Worm (Caenorhabditis elegans) whole organism, late embryonic: ENCODE results near the gene skih-2.

Source experiments
- C38D4.7 ChIP-seq: fragments of 200-800 bp; sonication (Bioruptor generic); optimal IDR thresholded peaks from 2 replicates; lab custom pipeline; 2018; ENCODE audit warnings: mild to moderate bottlenecking, missing genetic modification characterization, moderate library complexity, missing compliant biosample characterization
- F13H6.1 ChIP-seq: sonication (generic microtip); optimal IDR thresholded peaks from 2 replicates; lab custom pipeline; 2016; ENCODE audit warnings: missing genetic modification characterization, missing compliant biosample characterization
- K09A11.1 ChIP-seq: sonication (generic microtip); optimal IDR thresholded peaks from 2 replicates; lab custom pipeline; 2017; ENCODE audit warnings: antibody characterized with exemption, mild to moderate bottlenecking, missing genetic modification characterization, missing compliant biosample characterization; ENCODE audit not compliant: insufficient read depth
- Y22D7AL.16 ChIP-seq: sonication (generic microtip); optimal IDR thresholded peaks from 2 replicates; lab custom pipeline; 2016; ENCODE audit warnings: missing genetic modification characterization, missing compliant biosample characterization
- ahr-1 ChIP-seq: sonication (generic microtip); optimal IDR thresholded peaks from 2 replicates; lab custom pipeline; 2016; ENCODE audit warnings: missing genetic modification characterization, missing compliant biosample characterization
- ama-1 ChIP-seq: fragments of 150-350 bp; optimal IDR thresholded peaks from 2 replicates; lab custom pipeline; 2014
- ceh-18 ChIP-seq: sonication (generic microtip); optimal IDR thresholded peaks from 2 replicates; lab custom pipeline; 2016; ENCODE audit warnings: missing genetic modification characterization, missing compliant biosample characterization
- ceh-19 ChIP-seq: fragments of 200-800 bp; sonication (Bioruptor generic); optimal IDR thresholded peaks from 2 replicates; lab custom pipeline; 2018; ENCODE audit warnings: mild to moderate bottlenecking, missing genetic modification characterization, missing compliant biosample characterization
- ceh-2 ChIP-seq: sonication (generic microtip); optimal IDR thresholded peaks from 2 replicates; lab custom pipeline; 2016; ENCODE audit warnings: missing genotype, missing genetic modification characterization, missing compliant biosample characterization
- ceh-30 ChIP-seq: fragments of 150-350 bp; optimal IDR thresholded peaks from 2 replicates; lab custom pipeline; 2014; ENCODE audit warnings: missing biosample characterization, missing genetic modification characterization
- ceh-34 ChIP-seq: sonication (generic microtip); optimal IDR thresholded peaks from 2 replicates; lab custom pipeline; 2016; ENCODE audit warnings: mild to moderate bottlenecking, missing genetic modification characterization, missing compliant biosample characterization
- ceh-45 ChIP-seq: fragments of 200-800 bp; sonication (Bioruptor generic); IDR thresholded peaks from 2 replicates; pipeline ENCODE4 v1.3.6; 2022; ENCODE audit warnings: missing genetic modification reagents, missing genetic modification characterization, missing compliant biosample characterization
- ceh-48 ChIP-seq: sonication (generic microtip); optimal IDR thresholded peaks from 2 replicates; lab custom pipeline; 2016; ENCODE audit warnings: missing genetic modification characterization, inconsistent platforms, missing compliant biosample characterization
- ceh-6 ChIP-seq: fragments of 200-800 bp; sonication (Bioruptor generic); optimal IDR thresholded peaks from 2 replicates; lab custom pipeline; 2018; ENCODE audit warnings: mild to moderate bottlenecking, missing genetic modification characterization, missing compliant biosample characterization
- che-1 ChIP-seq: sonication (generic microtip); optimal IDR thresholded peaks from 2 replicates; lab custom pipeline; 2016; ENCODE audit warnings: mild to moderate bottlenecking, missing genetic modification characterization, missing compliant biosample characterization
- dmd-4 ChIP-seq: sonication (generic microtip); optimal IDR thresholded peaks from 2 replicates; lab custom pipeline; 2016; ENCODE audit warnings: borderline replicate concordance, missing genetic modification characterization, missing compliant biosample characterization
- elt-2 ChIP-seq: sonication (generic microtip); optimal IDR thresholded peaks from 2 replicates; lab custom pipeline; 2016; ENCODE audit warnings: missing genetic modification reagents, missing genetic modification characterization, missing compliant biosample characterization
- ets-4 ChIP-seq: sonication (generic microtip); optimal IDR thresholded peaks from 2 replicates; lab custom pipeline; 2016; ENCODE audit warnings: missing genetic modification characterization, missing compliant biosample characterization
- eyg-1 ChIP-seq: sonication (generic microtip); optimal IDR thresholded peaks from 2 replicates; lab custom pipeline; 2016; ENCODE audit warnings: missing genotype, missing genetic modification characterization, missing compliant biosample characterization
- fkh-6 ChIP-seq: sonication (generic microtip); optimal IDR thresholded peaks from 2 replicates; lab custom pipeline; 2016; ENCODE audit warnings: missing genetic modification characterization, missing compliant biosample characterization
- hlh-13 ChIP-seq: fragments of 200-800 bp; sonication (Bioruptor generic); optimal IDR thresholded peaks from 2 replicates; lab custom pipeline; 2018; ENCODE audit warnings: mild to moderate bottlenecking, missing genetic modification characterization, missing compliant biosample characterization
- hlh-15 ChIP-seq: sonication (generic microtip); optimal IDR thresholded peaks from 2 replicates; lab custom pipeline; 2016; ENCODE audit warnings: missing genetic modification characterization, missing compliant biosample characterization
- hlh-6 ChIP-seq: sonication (generic microtip); optimal IDR thresholded peaks from 2 replicates; lab custom pipeline; 2016; ENCODE audit warnings: missing genotype, missing genetic modification characterization, missing compliant biosample characterization
- hlh-8 ChIP-seq: sonication (generic microtip); optimal IDR thresholded peaks from 2 replicates; lab custom pipeline; 2016; ENCODE audit warnings: missing genotype, missing genetic modification characterization, missing compliant biosample characterization
- madf-2 ChIP-seq: sonication (generic microtip); optimal IDR thresholded peaks from 2 replicates; lab custom pipeline; 2017; ENCODE audit warnings: missing genetic modification characterization, missing compliant biosample characterization
- nfya-1 ChIP-seq: sonication (generic microtip); optimal IDR thresholded peaks from 2 replicates; lab custom pipeline; 2017; ENCODE audit warnings: missing genetic modification characterization, mild to moderate bottlenecking, missing compliant biosample characterization, antibody characterized with exemption, moderate library complexity
- nhr-11 ChIP-seq: fragments of 150-350 bp; optimal IDR thresholded peaks from 2 replicates; lab custom pipeline; 2014; ENCODE audit warnings: missing biosample characterization, missing genetic modification characterization
- odd-2 ChIP-seq: sonication (generic microtip); optimal IDR thresholded peaks from 2 replicates; lab custom pipeline; 2017; ENCODE audit warnings: antibody characterized with exemption, mild to moderate bottlenecking, missing genetic modification characterization, missing compliant biosample characterization
- pag-3 ChIP-seq: sonication (generic microtip); optimal IDR thresholded peaks from 2 replicates; lab custom pipeline; 2016; ENCODE audit warnings: missing compliant biosample characterization, missing genetic modification characterization, borderline replicate concordance
- pat-9 ChIP-seq: fragments of 200-800 bp; sonication (Bioruptor generic); optimal IDR thresholded peaks from 2 replicates; lab custom pipeline; 2018; ENCODE audit warnings: mild to moderate bottlenecking, missing genetic modification characterization, moderate library complexity, missing compliant biosample characterization
- pax-1 ChIP-seq: fragments of 150-350 bp; optimal IDR thresholded peaks from 2 replicates; lab custom pipeline; 2014; ENCODE audit warnings: missing biosample characterization, missing genetic modification characterization
- pha-4 ChIP-seq: fragments of 150-350 bp; optimal IDR thresholded peaks from 2 replicates; lab custom pipeline; 2018; ENCODE audit warnings: missing biosample characterization, missing genetic modification reagents, missing genetic modification characterization
- pqm-1 ChIP-seq: sonication (generic microtip); optimal IDR thresholded peaks from 2 replicates; lab custom pipeline; 2016; ENCODE audit warnings: missing genetic modification characterization, missing compliant biosample characterization
- pros-1 ChIP-seq: fragments of 150-350 bp; optimal IDR thresholded peaks from 2 replicates; lab custom pipeline; 2014; ENCODE audit warnings: missing biosample characterization, missing genetic modification reagents, missing genetic modification characterization
- ref-2 ChIP-seq: sonication (generic microtip); optimal IDR thresholded peaks from 2 replicates; lab custom pipeline; 2016; ENCODE audit warnings: missing genetic modification characterization, missing compliant biosample characterization
- rnt-1 ChIP-seq: sonication (generic microtip); optimal IDR thresholded peaks from 2 replicates; lab custom pipeline; 2016; ENCODE audit warnings: missing genetic modification characterization, missing compliant biosample characterization
- sox-2 ChIP-seq: fragments of 200-800 bp; sonication (Bioruptor generic); IDR thresholded peaks from 2 replicates; pipeline ENCODE4 v1.3.6; 2022; ENCODE audit warnings: missing genetic modification reagents, missing genetic modification characterization, missing compliant biosample characterization
- tbx-2 ChIP-seq: sonication (generic microtip); optimal IDR thresholded peaks from 2 replicates; lab custom pipeline; 2016; ENCODE audit warnings: missing genetic modification characterization, missing compliant biosample characterization
- tbx-7 ChIP-seq: sonication (generic microtip); optimal IDR thresholded peaks from 2 replicates; lab custom pipeline; 2016; ENCODE audit warnings: missing genotype, missing genetic modification characterization, missing compliant biosample characterization
- ttx-3 ChIP-seq: sonication (generic microtip); optimal IDR thresholded peaks from 2 replicates; lab custom pipeline; 2016; ENCODE audit warnings: missing genetic modification reagents, missing genetic modification characterization, missing compliant biosample characterization
- unc-42 ChIP-seq: sonication (generic microtip); optimal IDR thresholded peaks from 2 replicates; lab custom pipeline; 2016; ENCODE audit warnings: missing genotype, missing genetic modification characterization, missing compliant biosample characterization
- unc-55 ChIP-seq: sonication (generic microtip); optimal IDR thresholded peaks from 2 replicates; lab custom pipeline; 2017; ENCODE audit warnings: missing biosample characterization, missing genetic modification reagents, missing genetic modification characterization
- ztf-16 ChIP-seq: sonication (generic microtip); optimal IDR thresholded peaks from 2 replicates; lab custom pipeline; 2017; ENCODE audit warnings: missing genetic modification characterization, missing compliant biosample characterization

Gene skih-2

ce11 chrIV:11176967-11177366, 34.8 kb upstream of the skih-2 start, which contains the start of gene rap-3 (continued):
- TF ChIP-seq sox-2 (GFP tag; lab: Robert Waterston, UW) (no peak), pat-9 (tag; lab: Kevin White, UChicago) (no peak)

ce11 chrIV:11174772-11175171, 32.6 kb upstream of the skih-2 start:
- TF ChIP-seq pax-1 (tag; lab: Kevin White, UChicago) (no peak), F13H6.1 (tag; lab: Kevin White, UChicago) (no peak), pha-4 (no peak), ref-2 (tag; lab: Kevin White, UChicago) (no peak), dmd-4 (tag; lab: Kevin White, UChicago) (no peak), ceh-30 (no peak), pros-1 (tag; lab: Kevin White, UChicago) (no peak), hlh-6 (tag; lab: Kevin White, UChicago) (no peak), nhr-11 (no peak), ttx-3 (tag; lab: Kevin White, UChicago) (no peak), odd-2 (no peak), ceh-18 (tag; lab: Kevin White, UChicago) (no peak), hlh-15 (no peak), nfya-1 (tag; lab: Kevin White, UChicago) (no peak), rnt-1 (no peak), Y22D7AL.16 (tag; lab: Kevin White, UChicago) (no peak), eyg-1 (tag; lab: Kevin White, UChicago) (no peak), ceh-45 (GFP tag; lab: Robert Waterston, UW) (no peak), ztf-16 (tag; lab: Kevin White, UChicago) (no peak)
- TF ChIP-seq, all 69 proteins: peak for 0

DNA sequence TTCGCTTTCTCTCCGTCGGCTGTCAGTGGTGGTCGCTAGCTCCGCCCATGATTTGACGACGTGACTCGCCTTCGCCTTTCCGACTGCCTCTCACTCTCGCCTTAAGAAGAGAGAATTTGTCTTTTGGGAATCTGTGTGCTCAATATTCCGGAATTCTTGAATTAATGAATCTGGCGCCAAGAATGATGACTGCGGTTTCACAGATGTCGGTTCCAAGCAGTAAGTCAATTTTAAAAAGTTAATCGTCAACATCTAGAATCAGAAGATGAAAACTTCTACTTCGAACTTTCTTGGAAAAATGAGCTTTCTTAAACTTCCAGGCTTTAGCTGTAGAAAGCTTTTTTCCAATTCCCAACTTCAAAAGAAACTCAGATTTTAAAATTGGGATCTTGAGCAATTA, 27.5 kb upstream of the skih-2 start, which contains the start of gene nhr-67:
nhr-67 (plus strand) TSS at position 97 of the 400 bp plus-strand sequence.
- TF ChIP-seq tbx-2 = no peak
- no peak for TF ChIP-seq unc-42 (tag; lab: Kevin White, UChicago)
- TF ChIP-seq hlh-8 (tag; lab: Kevin White, UChicago) = no peak
- no peak for TF ChIP-seq pros-1 (tag; lab: Kevin White, UChicago)
- TF ChIP-seq odd-2 = no peak
- no peak for TF ChIP-seq C38D4.7 (GFP tag; lab: Kevin White, UChicago)
- no peak for TF ChIP-seq ceh-45 (GFP tag; lab: Robert Waterston, UW)
- TF ChIP-seq pat-9 (tag; lab: Kevin White, UChicago) = no peak

ce11 chrIV:11164831-11165230, 22.7 kb upstream of the skih-2 start, which contains the start of gene C08F8.6:
Gene C08F8.6, minus strand, starts transcription at chrIV:11164931.
- TF ChIP-seq ceh-18 (tag; lab: Kevin White, UChicago) (no peak), tbx-7 (tag; lab: Kevin White, UChicago) (no peak), odd-2 (no peak), ref-2 (tag; lab: Kevin White, UChicago) (no peak), ceh-30 (no peak), elt-2 (tag; lab: Kevin White, UChicago) (no peak), K09A11.1 (no peak)

DNA sequence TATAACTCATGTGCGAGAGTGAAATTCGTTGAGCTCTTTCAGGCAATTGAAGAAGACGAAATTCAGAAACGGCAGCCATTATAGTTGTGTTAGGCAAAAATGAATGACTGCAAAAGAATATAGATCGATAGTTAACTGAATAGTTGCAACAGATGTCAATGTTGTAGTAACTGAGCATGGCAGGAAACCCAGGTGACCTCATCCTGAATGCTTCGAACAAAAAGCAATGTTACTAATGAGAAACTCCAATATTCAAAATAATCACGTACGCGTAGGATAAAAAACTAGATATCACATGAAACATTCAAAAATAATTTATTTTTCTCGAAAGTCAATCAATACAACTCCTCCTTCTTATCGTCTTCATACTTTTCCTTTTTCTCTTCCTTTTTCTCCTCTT, 20.3 kb upstream of the skih-2 start, which contains the start of gene fbxb-9:
fbxb-9 (minus strand) TSS at position 101 of the 400 bp plus-strand sequence.
- TF ChIP-seq fkh-6 (tag; lab: Kevin White, UChicago) (no peak), pag-3 (tag; lab: Kevin White, UChicago) (no peak), elt-2 (tag; lab: Kevin White, UChicago) (no peak), nhr-11 (no peak), ahr-1 (tag; lab: Kevin White, UChicago) (no peak)
- TF ChIP-seq, all 69 proteins: peak for 0

DNA sequence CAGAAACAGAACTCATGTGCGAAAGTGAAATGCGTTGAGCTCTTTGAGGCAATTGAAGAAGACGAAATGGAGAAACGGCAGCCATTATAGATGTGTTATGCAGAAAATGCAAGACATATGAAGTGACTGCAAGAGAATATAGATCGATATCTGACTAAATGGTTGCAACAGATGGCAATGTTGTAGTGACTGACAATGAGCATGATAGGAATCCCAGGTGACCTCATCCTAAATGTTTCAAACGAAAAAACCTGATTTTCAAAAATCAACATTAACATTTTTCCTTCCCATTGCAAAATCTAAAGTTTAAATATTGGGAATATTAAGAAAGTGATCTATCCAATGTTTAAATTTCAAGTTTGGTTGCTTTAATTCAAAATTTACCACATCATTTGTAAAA, 18.5 kb upstream of the skih-2 start, which contains the start of gene C08F8.15:
C08F8.15 (minus strand) TSS at position 101 of the 400 bp plus-strand sequence.
- TF ChIP-seq pag-3 (tag; lab: Kevin White, UChicago) = no peak
- TF ChIP-seq hlh-13 (GFP tag; lab: Kevin White, UChicago) = no peak
- no peak for TF ChIP-seq ama-1
- TF ChIP-seq ceh-2 (tag; lab: Kevin White, UChicago) = no peak
- TF ChIP-seq dmd-4 (tag; lab: Kevin White, UChicago) = no peak
- TF ChIP-seq ztf-16 (tag; lab: Kevin White, UChicago) = no peak
- TF ChIP-seq ceh-48 (tag; lab: Kevin White, UChicago) = no peak
- TF ChIP-seq ceh-19 (GFP tag; lab: Kevin White, UChicago) = no peak
- TF ChIP-seq che-1 = no peak
- no peak for TF ChIP-seq ceh-6 (GFP tag; lab: Kevin White, UChicago)
- TF ChIP-seq unc-55 (GFP tag; lab: Kevin White, UChicago) = no peak
- no peak for TF ChIP-seq ceh-34 (tag; lab: Kevin White, UChicago)
- no peak for TF ChIP-seq pqm-1 (tag; lab: Kevin White, UChicago)
- no peak for TF ChIP-seq hlh-15
- no peak for TF ChIP-seq madf-2
- TF ChIP-seq ets-4 (tag; lab: Kevin White, UChicago) = no peak
- TF ChIP-seq nhr-11 = no peak
